Fruit fly (Drosophila melanogaster) Kc167 (cell line): ENCODE measurements around the gene CG10947.

Experiments used
- Myc ChIP-seq: fragments of >200 bp; optimal IDR thresholded peaks from 2 replicates; lab custom pipeline; 2017; ENCODE audit warnings: missing external identifiers
- Sin3A ChIP-seq: fragments of >200 bp; optimal IDR thresholded peaks from 2 replicates; lab custom pipeline; 2018; ENCODE audit warnings: missing external identifiers
- h ChIP-seq: fragments of >200 bp; optimal IDR thresholded peaks from 3 replicates; lab custom pipeline; 2018; ENCODE audit warnings: missing external identifiers
- insv ChIP-seq: fragments of >200 bp; optimal IDR thresholded peaks from 3 replicates; lab custom pipeline; 2018; ENCODE audit warnings: missing external identifiers
- psq ChIP-seq: fragments of >200 bp; optimal IDR thresholded peaks from 2 replicates; lab custom pipeline; 2017; ENCODE audit warnings: missing external identifiers
- ttk ChIP-seq: sonication (Bioruptor generic); optimal IDR thresholded peaks from 2 replicates; lab custom pipeline; 2017; ENCODE audit warnings: missing external identifiers

The CG10947 gene

DNA sequence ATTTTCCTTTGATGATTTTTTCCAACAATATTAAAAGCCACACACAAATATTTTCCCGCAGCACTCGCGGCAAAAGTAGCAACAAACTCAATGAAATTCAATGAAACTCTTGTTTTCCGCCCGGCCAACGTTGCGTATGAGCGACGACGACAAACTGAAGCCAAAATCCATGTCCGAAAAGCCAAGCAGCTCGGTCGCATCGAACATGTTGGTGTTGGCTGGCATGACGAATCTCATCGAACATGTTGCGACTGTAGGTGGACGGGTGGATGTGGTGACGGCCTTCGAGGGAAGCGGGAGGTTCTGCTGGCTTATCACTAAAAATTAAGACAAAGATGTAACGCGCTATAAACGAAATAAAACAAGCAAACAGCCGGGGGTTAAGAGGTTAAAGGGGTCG lies 15.4 kb downstream of the CG10947 start:
- no peak for TF ChIP-seq insv (lab: Kevin White, UChicago)
- no peak for TF ChIP-seq psq (lab: Kevin White, UChicago)
- TF ChIP-seq Myc, result no peak
- no peak for TF ChIP-seq Sin3A (lab: Kevin White, UChicago)
- TF ChIP-seq ttk (lab: Kevin White, UChicago), result no peak
- TF ChIP-seq h, result no peak

DNA sequence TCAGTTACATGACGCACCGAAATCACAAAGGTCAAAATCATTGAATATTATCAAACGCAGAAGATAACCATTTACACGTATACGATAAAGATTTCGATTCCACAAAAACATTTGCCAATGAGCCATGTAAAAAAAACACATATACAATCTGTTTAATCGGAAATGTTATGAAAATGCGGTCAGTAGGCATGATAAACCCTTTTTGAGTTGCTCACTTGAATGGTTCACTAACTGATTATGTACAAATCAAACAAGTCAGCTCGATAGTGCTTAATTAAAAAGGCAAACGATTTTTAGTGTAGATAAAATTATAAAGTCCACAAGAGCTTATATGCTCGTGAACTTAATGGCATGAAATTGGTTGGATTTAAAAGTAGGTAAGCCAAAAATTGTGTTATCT lies 17.6 kb downstream of the CG10947 start:
- TF ChIP-seq ttk (lab: Kevin White, UChicago) (no peak), insv (lab: Kevin White, UChicago) (no peak), psq (lab: Kevin White, UChicago) (no peak), Myc (no peak), Sin3A (lab: Kevin White, UChicago) (no peak), h (no peak)

DNA sequence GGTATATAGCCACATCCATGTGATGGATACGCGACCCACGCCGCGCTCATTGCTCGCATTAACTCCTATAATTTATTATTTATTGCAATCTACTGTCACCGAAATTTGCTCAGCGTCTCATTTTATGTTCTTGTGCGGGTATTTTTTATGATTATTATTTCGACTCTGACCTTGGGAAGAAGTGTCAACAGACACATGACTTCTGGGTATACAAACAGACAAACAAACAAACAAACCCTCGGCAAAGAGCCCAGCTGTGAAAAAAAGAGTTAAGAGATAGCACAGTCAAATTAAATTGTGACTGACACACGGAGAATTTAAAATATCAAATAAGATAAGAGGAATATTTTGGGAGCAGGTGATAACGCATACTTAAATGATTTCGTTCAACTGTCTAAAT lies 24.6 kb downstream of the CG10947 start:
- no peak for TF ChIP-seq ttk (lab: Kevin White, UChicago)
- no peak for TF ChIP-seq Myc
- TF ChIP-seq h, result no peak

DNA sequence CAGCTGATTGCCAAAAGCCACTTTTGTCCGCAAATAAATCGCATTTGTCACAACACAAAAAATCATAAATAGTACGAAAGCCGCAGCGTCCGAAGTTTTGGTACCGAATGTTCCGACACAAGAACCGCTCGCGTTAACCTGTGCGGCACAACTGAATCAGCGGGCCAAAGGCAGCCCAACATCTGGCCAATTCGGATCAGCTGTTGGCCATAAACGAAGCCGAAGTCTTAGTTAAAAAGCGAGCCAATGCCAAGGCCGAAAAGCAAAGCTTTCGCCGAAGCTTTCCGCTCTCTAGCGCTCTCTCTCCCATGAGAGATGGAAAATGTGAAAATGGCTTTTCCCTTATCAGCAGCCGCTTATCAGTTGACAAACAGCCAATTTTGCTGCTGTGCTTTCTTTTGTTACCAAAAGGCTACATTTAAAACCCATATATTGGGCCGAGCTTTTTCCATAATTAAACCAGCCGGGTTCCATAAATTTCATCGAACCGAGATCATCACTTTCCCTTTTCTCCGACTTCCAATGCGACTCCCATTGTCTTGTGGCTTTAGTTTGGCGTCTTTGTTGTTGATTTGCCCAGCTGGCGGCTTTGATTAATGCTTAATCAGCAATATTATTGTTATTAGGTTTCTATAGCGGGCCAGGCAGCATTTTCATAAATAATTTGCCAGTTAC lies 32.3 kb downstream of the CG10947 start, which contains the start of gene CG16798:
Gene CG16798 (minus strand): TSS at position 216 of the 675 bp plus-strand sequence.
- TF ChIP-seq Myc (no peak), Sin3A (lab: Kevin White, UChicago) (no peak), insv (lab: Kevin White, UChicago) (no peak), psq (lab: Kevin White, UChicago) (no peak), h (no peak), ttk (lab: Kevin White, UChicago) (no peak)

DNA sequence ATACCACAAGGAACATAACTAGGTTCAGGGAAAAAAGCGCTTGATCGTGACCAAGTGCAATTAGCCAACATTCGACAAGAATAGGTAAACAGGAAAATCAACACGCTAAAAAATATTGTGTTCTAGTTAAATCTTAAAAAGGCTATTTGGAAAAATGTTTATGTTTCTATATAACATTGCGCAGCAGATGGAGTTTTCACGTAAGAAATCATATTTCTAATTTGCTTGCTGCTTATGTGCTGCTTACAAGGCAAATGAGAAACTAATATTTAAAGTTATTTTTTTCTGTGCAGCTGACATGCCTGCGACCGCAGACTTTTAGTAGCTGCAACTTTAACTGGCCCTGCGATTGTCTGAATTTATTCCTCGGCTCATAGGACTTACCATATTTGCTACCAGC lies 33.3 kb downstream of the CG10947 start:
- TF ChIP-seq psq (lab: Kevin White, UChicago), result no peak
- TF ChIP-seq h, result no peak
- TF ChIP-seq Myc, result no peak
- no peak for TF ChIP-seq ttk (lab: Kevin White, UChicago)
- no peak for TF ChIP-seq insv (lab: Kevin White, UChicago)
- no peak for TF ChIP-seq Sin3A (lab: Kevin White, UChicago)

DNA sequence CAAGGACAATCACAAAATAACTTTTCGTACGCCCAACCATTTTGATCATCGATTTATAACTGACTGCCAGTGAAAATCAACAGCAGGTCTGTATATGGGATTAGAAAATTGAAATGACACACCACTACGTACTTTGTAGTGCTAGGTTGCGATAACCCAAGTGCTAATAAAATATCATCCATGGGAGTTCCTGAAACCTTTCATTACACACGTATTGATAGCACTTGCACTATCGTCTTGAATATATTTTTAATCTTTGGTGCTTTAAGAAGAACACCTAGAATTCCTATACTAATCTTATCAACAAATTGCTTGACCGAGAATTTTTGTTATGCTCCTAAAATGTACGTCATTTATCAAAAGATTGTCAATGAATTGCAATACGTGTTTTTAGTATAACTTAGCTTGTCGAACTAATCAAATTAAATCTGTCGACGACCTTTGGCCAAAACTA lies 40.5 kb downstream of the CG10947 start, which contains the start of gene Ugt37A1:
Gene Ugt37A1 (minus strand): TSS at position 51 of the 454 bp plus-strand sequence.
- no peak for TF ChIP-seq h
- TF ChIP-seq psq (lab: Kevin White, UChicago), result no peak
- no peak for TF ChIP-seq ttk (lab: Kevin White, UChicago)
- TF ChIP-seq Sin3A (lab: Kevin White, UChicago), result no peak
- TF ChIP-seq insv (lab: Kevin White, UChicago), result no peak
- no peak for TF ChIP-seq Myc

DNA sequence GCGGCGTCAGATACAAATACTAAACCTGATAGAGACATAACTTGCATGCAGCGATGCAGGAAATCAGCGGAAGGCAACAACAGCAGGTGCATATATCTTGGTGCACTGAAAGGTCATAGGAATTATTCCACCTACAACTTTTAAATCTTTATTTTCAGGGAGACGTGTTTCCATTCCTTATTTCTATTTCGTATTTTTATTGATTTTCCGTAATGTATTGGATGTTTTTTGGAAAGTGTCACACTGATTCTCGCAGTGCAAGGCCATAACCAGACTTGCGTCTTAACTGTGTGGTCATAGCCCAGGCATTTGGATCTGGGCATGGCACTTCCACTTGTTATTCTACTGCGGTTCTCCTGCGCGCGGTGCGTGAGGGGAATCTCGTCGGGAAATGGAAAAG lies 43.1 kb downstream of the CG10947 start:
- TF ChIP-seq insv (lab: Kevin White, UChicago) (no peak), ttk (lab: Kevin White, UChicago) (no peak), h (no peak)

DNA sequence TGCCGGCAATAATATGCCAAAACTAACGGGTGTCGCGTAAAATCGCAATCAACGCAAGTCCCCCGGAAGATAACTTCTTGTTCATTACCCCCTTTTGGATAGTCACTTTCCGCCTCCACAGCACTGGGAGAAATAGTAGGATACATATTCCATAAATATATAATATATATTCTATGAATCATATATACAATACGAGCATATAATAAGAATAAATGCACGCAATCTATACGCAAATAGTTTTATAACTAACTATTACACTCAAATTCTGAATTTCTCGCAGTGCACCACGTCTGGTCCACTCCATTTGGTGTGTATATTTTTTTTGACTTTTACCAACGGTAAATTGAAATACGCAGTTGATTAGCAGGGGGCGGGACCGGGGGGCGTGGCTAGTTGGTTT lies 44.4 kb downstream of the CG10947 start:
- no peak for TF ChIP-seq h
- no peak for TF ChIP-seq Myc
- no peak for TF ChIP-seq insv (lab: Kevin White, UChicago)
- TF ChIP-seq ttk (lab: Kevin White, UChicago), result no peak
- no peak for TF ChIP-seq psq (lab: Kevin White, UChicago)
- no peak for TF ChIP-seq Sin3A (lab: Kevin White, UChicago)

DNA sequence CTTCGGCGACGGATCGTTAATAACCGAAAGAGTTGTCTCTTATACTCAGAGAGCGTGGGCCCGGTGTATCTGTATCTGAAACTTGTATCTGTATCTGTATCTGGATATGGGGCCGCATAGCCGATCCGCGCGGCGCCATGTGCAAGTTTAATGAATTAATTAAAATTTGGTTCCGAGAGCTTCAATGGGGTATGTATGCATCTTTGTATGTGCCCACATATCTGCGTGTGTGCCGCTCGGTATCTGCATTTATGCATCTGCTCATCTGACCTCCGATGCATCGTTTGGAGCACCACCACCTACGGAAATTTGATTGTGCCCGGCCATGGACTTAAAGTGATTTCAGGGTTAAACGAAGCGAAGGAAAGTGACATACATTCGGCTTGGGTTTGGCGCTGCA lies 61.9 kb downstream of the CG10947 start:
- no peak for TF ChIP-seq insv (lab: Kevin White, UChicago)

DNA sequence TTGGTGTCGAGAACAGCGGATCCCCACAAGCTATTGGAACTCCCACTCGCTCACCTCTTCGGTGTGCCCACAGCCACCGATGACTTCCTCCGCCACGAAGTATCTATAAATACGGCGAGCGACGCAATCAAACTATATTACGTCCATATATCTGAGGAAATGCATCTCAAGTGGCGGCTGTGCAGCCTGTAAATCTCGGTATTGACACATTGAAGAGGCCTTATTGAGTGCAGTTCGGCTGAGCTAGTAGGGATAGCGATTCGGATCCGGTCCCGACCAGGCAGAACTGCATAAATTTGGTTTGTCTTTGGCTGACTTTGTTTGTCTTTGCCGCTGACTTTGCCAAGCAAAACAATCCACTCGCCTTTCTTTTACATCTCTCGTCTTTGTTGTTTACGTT lies 62.4 kb downstream of the CG10947 start:
- TF ChIP-seq h (no peak), ttk (lab: Kevin White, UChicago) (no peak), Sin3A (lab: Kevin White, UChicago) (no peak), Myc (no peak), insv (lab: Kevin White, UChicago) (no peak), psq (lab: Kevin White, UChicago) (no peak)

DNA sequence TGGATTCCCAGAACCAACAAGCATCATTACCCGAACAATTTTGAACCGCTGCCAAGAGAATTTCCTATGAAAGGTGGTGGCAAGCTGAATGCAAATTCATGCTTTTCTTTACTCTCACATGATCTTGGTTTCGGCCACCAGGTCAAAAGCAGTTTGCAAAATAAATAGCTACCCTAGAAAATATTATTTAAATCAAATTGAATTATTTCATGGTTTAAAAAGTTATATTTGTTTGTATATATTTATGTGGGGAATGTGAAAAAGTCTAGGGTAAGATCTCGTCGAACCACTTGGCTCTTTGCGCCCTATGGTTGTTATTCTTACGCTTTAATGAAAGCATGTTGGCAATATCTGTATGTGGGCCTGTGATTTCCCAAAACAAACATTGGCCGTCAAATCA lies 62.9 kb downstream of the CG10947 start:
- TF ChIP-seq ttk (lab: Kevin White, UChicago), result no peak
- TF ChIP-seq h, result no peak
- no peak for TF ChIP-seq psq (lab: Kevin White, UChicago)
- TF ChIP-seq Sin3A (lab: Kevin White, UChicago), result no peak
- TF ChIP-seq Myc, result no peak
- TF ChIP-seq insv (lab: Kevin White, UChicago), result no peak

DNA sequence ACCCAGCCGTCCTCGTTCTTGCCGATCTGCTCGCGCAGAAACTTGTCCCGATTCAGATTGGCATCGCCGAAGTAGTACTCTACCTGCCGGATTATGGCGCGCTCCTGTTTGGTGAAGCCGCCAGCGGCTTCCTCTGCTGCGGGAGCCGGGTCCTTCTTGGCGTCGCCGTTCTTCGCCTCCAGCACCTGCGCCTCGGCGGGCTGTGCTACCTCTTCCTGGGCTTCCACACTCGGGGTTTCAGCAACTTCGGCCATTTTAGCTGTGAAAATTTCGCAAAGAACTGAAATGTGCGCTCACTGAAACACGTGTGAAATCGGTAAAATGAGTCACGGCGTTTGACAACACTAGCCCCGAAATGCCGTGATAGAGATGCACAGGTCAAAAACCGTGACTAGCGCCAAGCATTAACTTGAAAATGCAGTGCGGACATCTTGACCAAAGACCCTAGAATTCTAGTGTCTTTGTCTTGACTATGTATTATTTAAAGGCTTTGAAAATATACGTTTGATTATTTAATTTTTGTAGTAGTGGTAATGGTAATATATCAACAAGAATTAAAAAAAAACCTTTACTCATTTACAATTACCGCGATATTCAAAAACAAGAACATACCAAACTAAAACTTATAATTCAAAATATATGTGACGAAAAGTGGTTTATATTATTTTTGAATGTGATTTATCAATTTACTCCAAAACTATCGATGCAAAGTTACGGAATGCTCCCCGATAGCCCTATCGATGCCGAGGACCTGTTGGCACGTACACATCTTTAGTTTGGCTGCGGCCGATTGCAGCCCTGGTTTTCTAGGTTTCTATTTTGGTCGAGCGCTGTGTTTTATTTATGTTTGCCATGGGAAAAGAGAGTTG lies 64.7 kb downstream of the CG10947 start, which contains the start of the genes La and RtGEF:
Gene La (minus strand): TSS at position 342 of the 869 bp plus-strand sequence.
Gene RtGEF (plus strand): TSS at position 764 of the 869 bp plus-strand sequence.
- TF ChIP-seq ttk (lab: Kevin White, UChicago) (no peak), Sin3A (lab: Kevin White, UChicago) (no peak), h (no peak), psq (lab: Kevin White, UChicago) (no peak), Myc (no peak), insv (lab: Kevin White, UChicago) (no peak)
